Worm (Caenorhabditis elegans) whole organism, L2 larva: ENCODE data around the gene pix-1.

Source experiments
- R02D3.7 ChIP-seq: fragments of 150-350 bp; optimal IDR thresholded peaks from 2 replicates; lab custom pipeline; 2014; ENCODE audit warnings: missing biosample characterization, missing genetic modification characterization
- ZK546.5 ChIP-seq: sonication (generic microtip); optimal IDR thresholded peaks from 2 replicates; lab custom pipeline; 2017; ENCODE audit warnings: missing biosample characterization, missing genetic modification characterization
- ama-1 ChIP-seq: fragments of 150-350 bp; optimal IDR thresholded peaks from 2 replicates; lab custom pipeline; 2018; ENCODE audit warnings: inconsistent platforms
- ceh-16 ChIP-seq: fragments of 150-350 bp; optimal IDR thresholded peaks from 2 replicates; lab custom pipeline; 2014; ENCODE audit warnings: missing biosample characterization, missing genetic modification characterization
- egl-27 ChIP-seq: sonication (generic microtip); optimal IDR thresholded peaks from 3 replicates; lab custom pipeline; 2017; ENCODE audit warnings: missing biosample characterization, missing genetic modification reagents, missing genetic modification characterization
- lin-39 ChIP-seq: fragments of 150-350 bp; optimal IDR thresholded peaks from 2 replicates; lab custom pipeline; 2014; ENCODE audit warnings: missing biosample characterization, missing genetic modification reagents, missing genetic modification characterization
- nhr-11 ChIP-seq: fragments of 150-350 bp; optimal IDR thresholded peaks from 2 replicates; lab custom pipeline; 2014; ENCODE audit warnings: missing biosample characterization, missing genetic modification characterization
- nhr-12 ChIP-seq: fragments of 150-350 bp; optimal IDR thresholded peaks from 2 replicates; lab custom pipeline; 2014; ENCODE audit warnings: missing biosample characterization, missing genetic modification characterization
- nhr-129 ChIP-seq: fragments of 150-350 bp; optimal IDR thresholded peaks from 2 replicates; lab custom pipeline; 2014; ENCODE audit warnings: missing biosample characterization, missing genetic modification characterization
- nhr-25 ChIP-seq: fragments of 150-350 bp; sonication (generic microtip); optimal IDR thresholded peaks from 3 replicates; lab custom pipeline; 2014; ENCODE audit warnings: missing biosample characterization, missing genetic modification characterization
- peb-1 ChIP-seq: fragments of 150-350 bp; optimal IDR thresholded peaks from 2 replicates; lab custom pipeline; 2014; ENCODE audit warnings: missing biosample characterization, missing genetic modification characterization
- skn-1 ChIP-seq: sonication (generic microtip); optimal IDR thresholded peaks from 2 replicates; lab custom pipeline; 2017; ENCODE audit warnings: missing biosample characterization, missing genetic modification characterization
- snpc-4 ChIP-seq: fragments of 150-350 bp; optimal IDR thresholded peaks from 2 replicates; lab custom pipeline; 2014; ENCODE audit warnings: missing biosample characterization, missing genetic modification characterization
- zag-1 ChIP-seq: fragments of 150-350 bp; optimal IDR thresholded peaks from 2 replicates; lab custom pipeline; 2014; ENCODE audit warnings: missing biosample characterization, missing genetic modification characterization

DNA sequence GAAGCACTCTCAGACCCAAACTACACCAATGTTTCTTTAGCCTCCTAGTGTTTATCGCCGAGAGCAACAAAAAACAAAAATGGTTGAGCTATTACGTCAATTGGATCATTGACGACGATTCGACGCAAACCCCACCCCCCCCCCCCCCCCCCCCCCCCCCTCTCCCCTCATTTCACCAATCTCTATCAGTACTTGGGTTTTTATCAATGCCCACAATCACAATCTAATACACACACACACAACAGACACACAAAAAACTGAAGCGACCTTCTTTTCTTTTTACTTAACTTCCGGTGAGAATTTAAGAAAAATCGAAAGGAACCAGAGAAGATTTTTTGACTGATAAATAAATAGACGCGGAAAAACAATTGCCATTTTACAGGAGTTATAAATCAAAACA is 48.4 kb downstream of the pix-1 start:
- TF ChIP-seq ZK546.5 (tag; lab: Kevin White, UChicago) (no peak), skn-1 (tag; lab: Kevin White, UChicago) (no peak), snpc-4 (tag; lab: Kevin White, UChicago) (no peak), nhr-12 (tag; lab: Kevin White, UChicago) (no peak), lin-39 (tag; lab: Kevin White, UChicago) (no peak), zag-1 (no peak), ama-1 (lab: Kevin White, UChicago) (peak; percentile 12), egl-27 (tag; lab: Kevin White, UChicago) (no peak), nhr-25 (tag; lab: Kevin White, UChicago) (no peak), R02D3.7 (tag; lab: Kevin White, UChicago) (no peak), ceh-16 (tag; lab: Kevin White, UChicago) (no peak), nhr-11 (no peak), peb-1 (tag; lab: Kevin White, UChicago) (no peak), nhr-129 (no peak)
